Worm (Caenorhabditis elegans): ENCODE results near the gene rpa-1.

rpa-1 gene

DNA sequence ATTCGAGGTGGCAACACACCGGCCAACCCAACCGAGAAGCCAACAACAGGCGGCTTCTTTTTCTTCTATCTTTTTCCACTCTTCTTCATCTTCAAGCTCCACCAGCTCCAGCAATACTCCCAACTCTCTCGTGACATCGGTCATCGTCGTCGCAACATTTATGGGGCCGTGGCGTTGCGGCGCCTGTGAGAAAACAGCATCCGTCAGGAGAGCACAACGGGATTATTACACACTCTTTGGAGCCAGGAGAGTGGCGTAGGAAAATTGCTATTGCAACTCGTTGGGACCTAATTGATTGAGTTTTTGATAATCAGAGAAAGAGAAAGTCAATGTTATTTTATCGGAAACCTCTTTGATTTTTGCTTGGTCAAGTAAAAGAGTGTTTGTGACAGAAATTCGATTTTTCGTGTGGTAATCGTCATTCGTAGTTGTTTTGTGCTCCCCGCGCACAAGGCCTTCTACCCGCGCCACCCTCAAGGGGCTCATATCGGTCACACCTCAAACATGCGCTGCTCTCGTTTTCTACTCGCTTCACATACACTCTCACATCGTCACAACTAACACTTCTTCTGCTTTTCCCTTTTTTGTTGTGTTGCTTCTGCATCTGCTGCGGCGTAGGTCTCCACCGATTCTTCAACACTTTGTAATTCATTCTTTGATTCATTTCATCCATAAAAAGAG is 24.1 kb upstream of the rpa-1 start:
- TF ChIP-seq unc-62 (GFP tag; optimal IDR thresholded peaks at IDR 0.05): no peak

DNA sequence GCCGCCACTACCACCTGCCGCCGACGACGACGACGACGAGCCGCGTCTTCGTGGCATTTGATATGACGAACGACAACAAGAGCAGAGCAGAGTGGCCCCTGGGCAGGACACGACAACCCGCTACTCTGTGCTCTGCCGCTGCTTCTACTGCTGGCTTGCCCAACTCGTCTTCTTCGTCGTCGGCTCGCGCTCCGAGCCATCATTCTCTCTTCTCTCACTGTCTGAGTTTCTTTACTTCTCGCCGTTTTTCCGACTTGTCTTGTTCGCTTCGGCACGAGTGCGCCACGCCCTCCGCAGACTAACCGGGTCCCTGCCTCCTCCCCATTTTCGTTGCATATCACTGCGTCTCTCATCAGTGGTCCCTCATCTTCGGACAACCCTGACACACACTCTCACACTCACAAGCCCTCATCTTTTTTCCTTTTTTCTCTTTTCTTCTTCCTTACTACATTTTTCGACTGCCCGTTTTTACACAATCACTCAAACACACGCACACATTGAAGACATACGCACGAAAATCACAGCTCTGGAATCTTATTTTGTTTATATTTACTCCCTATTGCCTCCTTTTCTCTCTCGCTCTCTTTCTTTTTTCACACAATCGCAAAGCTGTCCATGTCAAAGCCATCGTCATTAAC is 22.2 kb upstream of the rpa-1 start:
- no peak for TF ChIP-seq unc-62 (GFP tag; optimal IDR thresholded peaks at IDR 0.05)

DNA sequence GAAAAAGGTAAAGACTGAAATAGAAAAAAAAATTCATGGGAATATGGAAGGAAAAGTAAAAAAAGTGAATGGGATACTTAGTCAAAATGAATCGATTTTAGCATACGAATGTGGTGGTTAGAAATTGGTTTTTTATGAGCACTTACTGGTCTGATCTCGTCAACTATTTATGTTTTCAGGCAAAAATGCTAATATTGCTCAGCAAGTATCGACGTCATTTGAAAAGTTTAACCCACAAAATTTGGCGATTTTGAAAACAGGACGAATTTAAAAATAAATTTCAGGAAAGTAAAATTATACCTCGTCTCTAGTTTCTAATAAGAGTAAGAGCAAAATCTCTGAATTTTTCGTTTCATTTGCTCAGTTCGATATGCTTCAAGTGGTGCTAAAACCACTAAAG is 21.2 kb upstream of the rpa-1 start:
- TF ChIP-seq unc-62 (GFP tag; optimal IDR thresholded peaks at IDR 0.05): no peak

DNA sequence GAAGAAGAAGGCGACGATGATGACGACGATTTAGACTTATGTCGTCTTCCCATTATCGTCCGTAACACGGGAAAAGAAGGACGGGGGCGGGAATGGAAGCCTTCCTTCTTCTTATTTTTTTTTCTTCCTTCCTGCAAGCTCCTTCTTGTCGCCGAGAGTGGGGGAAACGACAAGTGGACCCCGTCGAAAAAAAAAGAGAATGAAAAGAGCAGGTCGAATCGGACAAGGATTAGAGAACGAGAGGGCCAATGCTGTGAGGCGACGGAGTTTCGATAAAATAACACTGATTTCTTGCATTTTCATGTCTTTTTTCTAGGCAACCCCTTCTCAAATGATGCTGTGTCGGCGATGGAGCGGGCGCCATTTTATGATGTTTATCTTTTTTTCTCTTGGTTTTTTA is 13.2 kb upstream of the rpa-1 start, which contains the start of gene pde-4:
TSS of gene pde-4 (minus strand) at position 76 of the 400 bp plus-strand sequence.
- TF ChIP-seq unc-62 (GFP tag; optimal IDR thresholded peaks at IDR 0.05): no peak

DNA sequence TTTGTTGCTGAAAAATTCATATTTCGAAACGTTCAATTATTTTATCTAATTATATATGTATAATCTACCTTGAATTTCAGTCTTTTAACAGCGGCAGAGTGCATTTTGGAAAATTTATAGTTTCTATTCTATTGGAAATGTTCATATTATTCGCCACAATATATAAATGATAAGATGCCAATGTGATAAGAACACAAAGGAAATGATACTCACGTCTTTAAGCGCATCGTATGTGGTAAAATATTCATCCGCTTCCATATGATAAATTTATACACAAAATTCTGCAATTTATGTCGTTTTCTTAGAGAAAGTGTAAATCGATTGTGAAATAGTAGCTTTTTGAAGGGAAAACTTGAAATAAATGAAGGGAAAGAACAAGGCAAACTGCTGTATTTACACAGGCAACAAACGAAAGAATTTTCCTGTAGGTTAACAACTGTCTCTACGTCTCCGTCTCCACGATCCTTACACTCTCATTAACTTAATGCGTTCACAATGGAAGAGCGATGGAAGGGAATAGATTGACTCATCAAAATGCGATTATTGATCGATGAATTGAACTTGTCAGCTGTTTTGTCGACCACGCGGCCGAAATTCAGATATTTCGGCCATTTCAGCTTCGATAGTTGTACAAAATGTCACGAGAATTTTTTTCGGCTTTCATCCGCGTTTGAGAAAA is 2.2 kb upstream of the rpa-1 start, which contains the start of gene alfa-1:
TSS of gene alfa-1 (minus strand) at position 515 of the 679 bp plus-strand sequence.
- no peak for TF ChIP-seq unc-62 (GFP tag; optimal IDR thresholded peaks at IDR 0.05)

- TF ChIP-seq unc-62 (GFP tag; optimal IDR thresholded peaks at IDR 0.05): no peak
These were observed 1.4 kb upstream of the rpa-1 start for ce11 chrII:7663028-7663427.

DNA sequence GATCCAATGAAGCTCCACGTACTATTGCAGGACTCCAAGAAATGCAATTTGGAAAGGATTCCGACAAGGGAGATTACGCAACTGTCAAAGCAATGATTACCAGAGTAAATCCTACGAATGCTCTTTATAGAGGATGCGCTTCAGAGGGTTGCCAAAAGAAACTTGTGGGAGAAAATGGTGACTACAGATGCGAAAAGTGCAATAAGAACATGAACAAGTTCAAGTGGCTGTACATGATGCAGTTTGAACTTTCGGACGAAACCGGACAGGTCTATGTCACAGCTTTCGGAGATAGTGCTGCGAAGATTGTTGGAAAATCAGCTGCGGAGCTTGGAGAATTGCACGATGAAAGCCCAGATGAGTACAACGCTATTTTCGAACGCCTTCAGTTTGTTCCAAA is 2.0 kb downstream of the rpa-1 start:
- no peak for TF ChIP-seq unc-62 (GFP tag; optimal IDR thresholded peaks at IDR 0.05)

ce11 chrII:7666967-7667366 is 2.6 kb downstream of the rpa-1 start, which contains the start of gene lir-2:
TSS of gene lir-2 (plus strand) at chrII:7667267.
- TF ChIP-seq unc-62 (GFP tag; optimal IDR thresholded peaks at IDR 0.05): no peak

DNA sequence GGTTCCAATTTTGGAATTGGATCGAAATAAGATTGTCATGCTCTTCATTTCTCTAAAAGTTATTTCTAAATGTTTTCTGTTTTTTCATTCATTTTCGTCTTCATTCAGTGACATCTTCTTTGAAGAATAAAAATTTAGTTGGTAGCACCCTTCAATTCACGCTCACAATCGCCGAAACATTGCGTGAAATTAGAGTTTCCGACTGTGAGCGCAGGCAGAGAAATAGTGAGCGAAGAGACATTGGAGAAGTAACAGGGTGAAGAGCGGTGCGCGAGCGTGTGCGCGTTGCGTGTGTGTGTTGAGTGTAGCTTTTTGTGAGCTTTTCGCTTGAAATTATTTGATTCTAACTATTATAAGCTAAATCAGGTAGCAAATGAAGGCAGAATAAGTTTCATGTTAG is 5.0 kb downstream of the rpa-1 start:
- TF ChIP-seq unc-62 (GFP tag; optimal IDR thresholded peaks at IDR 0.05): no peak

DNA sequence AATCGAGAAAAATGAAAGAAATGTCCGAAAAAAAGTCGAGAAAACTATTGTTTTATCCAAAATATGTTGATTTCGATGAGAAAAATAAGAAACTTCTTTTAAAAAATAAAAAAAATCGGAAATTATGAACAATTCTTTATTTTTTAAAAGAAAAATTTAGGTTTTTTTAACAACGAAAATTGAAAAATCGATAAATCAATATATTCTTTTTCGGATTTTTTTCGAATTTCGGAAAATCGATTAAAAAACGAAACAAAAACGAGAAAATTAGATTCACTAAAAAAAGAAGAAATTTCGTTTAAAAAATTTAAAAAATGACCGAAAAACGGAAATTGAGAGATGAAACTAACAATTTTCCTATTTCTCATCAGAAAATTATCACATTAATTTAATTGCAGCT is 5.7 kb downstream of the rpa-1 start:
- no peak for TF ChIP-seq unc-62 (GFP tag; optimal IDR thresholded peaks at IDR 0.05)

DNA sequence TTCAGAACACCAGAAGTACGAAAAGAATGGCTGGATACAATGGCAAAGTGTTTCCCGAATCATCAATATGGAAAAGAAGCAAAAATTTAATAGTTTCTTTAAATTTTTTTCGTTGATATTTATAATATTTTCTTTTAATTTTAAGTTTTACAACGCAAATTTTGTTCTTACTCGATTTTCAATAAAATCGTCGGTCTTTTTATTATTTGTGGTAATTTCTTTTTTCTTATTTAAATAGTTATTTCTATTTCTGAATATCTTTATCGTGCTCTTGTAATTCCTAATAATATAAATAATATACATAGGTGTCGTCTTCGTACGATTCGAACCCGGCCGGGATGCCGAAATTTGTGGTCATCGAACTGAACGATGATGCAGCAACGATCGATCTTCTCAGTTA is 7.3 kb downstream of the rpa-1 start, which contains the start of gene lir-1:
TSS of gene lir-1 (plus strand) at position 301 of the 400 bp plus-strand sequence.
- no peak for TF ChIP-seq unc-62 (GFP tag; optimal IDR thresholded peaks at IDR 0.05)

ce11 chrII:7675752-7676151 is 11.4 kb downstream of the rpa-1 start:
- TF ChIP-seq unc-62 (GFP tag; optimal IDR thresholded peaks at IDR 0.05): no peak

ce11 chrII:7676307-7676905 is 12.0 kb downstream of the rpa-1 start:
- no peak for TF ChIP-seq unc-62 (GFP tag; optimal IDR thresholded peaks at IDR 0.05)

DNA sequence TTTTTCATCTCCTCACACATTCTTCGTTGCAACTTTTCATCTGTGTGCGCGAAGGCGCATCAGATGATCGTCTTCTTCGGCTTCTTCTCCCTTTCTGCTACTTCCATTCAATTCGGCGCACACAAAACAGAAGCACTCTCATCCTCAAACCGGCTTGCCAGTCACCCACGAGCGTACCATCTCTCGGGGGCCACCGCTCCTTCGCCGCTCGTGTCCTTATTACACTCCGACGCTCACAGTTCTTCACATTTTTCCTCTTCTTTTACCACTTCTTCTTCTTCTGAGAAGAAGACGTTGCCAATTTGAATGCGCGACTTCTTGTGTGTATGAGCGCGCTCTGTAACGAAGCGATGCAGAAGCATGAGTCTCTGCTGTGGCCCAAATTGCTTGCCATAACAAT is 14.1 kb downstream of the rpa-1 start:
- TF ChIP-seq unc-62 (GFP tag; optimal IDR thresholded peaks at IDR 0.05): no peak

DNA sequence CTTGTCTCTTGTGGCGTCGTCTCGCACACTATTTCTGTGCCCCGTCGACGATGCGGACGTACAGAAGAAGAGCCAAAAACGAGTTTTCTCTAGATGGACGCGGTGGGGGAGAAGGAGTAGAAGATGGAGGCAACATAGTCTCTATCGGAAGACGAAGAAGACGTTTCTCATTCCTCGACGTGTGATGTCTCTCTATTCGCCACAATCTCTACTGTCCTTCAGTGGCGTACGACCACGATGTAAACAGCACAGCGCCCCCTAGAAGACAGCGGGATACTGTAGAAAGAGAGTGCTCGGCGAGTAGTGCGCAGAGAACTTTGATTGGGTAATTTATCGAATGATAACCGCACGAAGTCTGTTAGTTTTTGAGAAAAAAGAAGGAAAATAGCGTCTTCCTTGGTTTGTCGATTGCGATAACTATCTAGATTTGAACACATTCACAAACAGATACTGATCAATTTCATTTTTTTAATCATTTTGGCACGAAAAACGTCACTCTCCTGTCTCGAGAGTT is 15.2 kb downstream of the rpa-1 start:
- TF ChIP-seq unc-62 (GFP tag; optimal IDR thresholded peaks at IDR 0.05): no peak

DNA sequence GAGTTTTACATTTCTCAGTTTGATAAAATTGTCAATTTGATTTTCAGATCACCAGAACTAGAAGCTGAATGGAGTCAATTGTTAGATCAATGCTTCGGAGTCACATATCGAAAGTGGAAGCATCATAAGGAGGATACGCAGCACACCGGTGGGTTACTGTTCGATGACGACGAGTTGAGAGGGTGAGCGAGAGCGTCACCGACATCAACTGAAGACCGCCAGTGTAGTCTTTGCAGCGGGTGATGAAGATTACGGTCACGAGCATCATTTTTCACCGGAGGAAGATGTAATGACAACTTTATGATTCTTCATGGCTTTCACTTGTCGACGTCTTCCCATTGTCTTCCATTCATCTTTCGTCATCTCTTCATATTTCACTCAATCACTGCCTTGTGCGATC is 17.5 kb downstream of the rpa-1 start, which contains the start of gene lin-26:
TSS of gene lin-26 (plus strand) at position 301 of the 400 bp plus-strand sequence.
- TF ChIP-seq unc-62 (GFP tag; optimal IDR thresholded peaks at IDR 0.05): no peak
